Worm (Caenorhabditis elegans) whole organism, L4/young adult: Measurements from ENCODE around the gene C04F6.7.

Experiments used
- W03F9.2 ChIP-seq: fragments of 150-350 bp; optimal IDR thresholded peaks from 2 replicates; lab custom pipeline; 2014; ENCODE audit warnings: missing biosample characterization, missing genetic modification characterization
- dao-5 ChIP-seq: sonication (generic microtip); optimal IDR thresholded peaks from 2 replicates; lab custom pipeline; 2016; ENCODE audit warnings: missing genotype, missing genetic modification characterization, moderate library complexity, missing compliant biosample characterization
- him-1 ChIP-seq: sonication (generic microtip); optimal IDR thresholded peaks from 2 replicates; lab custom pipeline; 2016; ENCODE audit warnings: missing genotype, missing genetic modification reagents, missing genetic modification characterization, missing compliant biosample characterization

DNA sequence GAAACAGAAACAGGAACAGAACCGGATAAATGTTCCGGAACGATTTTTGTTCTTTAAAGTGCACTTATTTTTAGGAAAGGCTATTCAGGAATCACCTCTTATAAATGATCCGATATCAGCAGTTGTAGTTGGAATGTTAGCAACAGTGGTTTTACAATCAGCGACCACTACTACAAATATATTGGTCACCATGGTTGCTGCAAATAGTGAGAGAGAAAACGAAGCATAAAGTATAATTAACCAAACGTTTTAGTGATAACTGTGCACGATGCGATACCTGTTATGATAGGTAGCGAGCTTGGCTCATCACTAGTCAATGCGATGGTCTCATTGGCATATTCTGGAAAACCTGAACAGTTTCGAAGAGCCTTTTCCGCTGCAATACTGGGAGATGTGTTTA, 49.5 kb downstream of the C04F6.7 start:
- TF ChIP-seq W03F9.2 (no peak), dao-5 (tag; lab: Kevin White, UChicago) (no peak), him-1 (tag; lab: Kevin White, UChicago) (no peak)
